Fruit fly (Drosophila melanogaster): ENCODE measurements around the gene CG13950.

DNA sequence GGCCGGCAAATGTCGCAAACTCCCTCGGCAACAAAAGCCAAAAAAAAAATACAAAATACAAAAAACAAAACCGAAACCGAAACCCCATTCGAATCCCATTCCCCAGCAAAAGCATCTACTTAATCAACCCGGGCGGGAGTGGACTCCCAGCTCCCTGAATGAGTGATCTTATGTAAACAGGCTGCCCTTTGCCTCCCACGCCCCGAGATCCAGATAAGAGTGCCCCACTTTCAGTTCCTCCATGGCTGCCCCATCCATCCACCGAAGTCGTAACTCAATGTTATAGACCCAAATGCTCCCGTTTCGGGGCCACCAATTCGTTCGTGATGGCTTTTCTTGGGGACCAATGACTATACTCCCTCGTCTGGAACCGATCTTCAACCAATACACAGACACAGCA lies 32.9 kb upstream of the CG13950 start:
- TF ChIP-seq hth (optimal IDR thresholded peaks at IDR 0.05) (no peak), exex (tag; optimal IDR thresholded peaks at IDR 0.05) (no peak), Tbp (GFP tag; optimal IDR thresholded peaks at IDR 0.05) (no peak), CG9876 (GFP tag; optimal IDR thresholded peaks at IDR 0.05) (no peak), tx (GFP tag; optimal IDR thresholded peaks at IDR 0.05) (no peak), CG7556 (GFP tag; optimal IDR thresholded peaks at IDR 0.05) (no peak), BEAF-32 (GFP tag; optimal IDR thresholded peaks at IDR 0.05) (no peak), Dip3 (GFP tag; optimal IDR thresholded peaks at IDR 0.05) (no peak)

Measured in whole organism, embryonic.